Worm (Caenorhabditis elegans): ENCODE data around the gene ZK1055.7.
A peak's percentile ranks its signal among the peaks of the same experiment; 100 is the strongest.

ZK1055.7 gene

DNA sequence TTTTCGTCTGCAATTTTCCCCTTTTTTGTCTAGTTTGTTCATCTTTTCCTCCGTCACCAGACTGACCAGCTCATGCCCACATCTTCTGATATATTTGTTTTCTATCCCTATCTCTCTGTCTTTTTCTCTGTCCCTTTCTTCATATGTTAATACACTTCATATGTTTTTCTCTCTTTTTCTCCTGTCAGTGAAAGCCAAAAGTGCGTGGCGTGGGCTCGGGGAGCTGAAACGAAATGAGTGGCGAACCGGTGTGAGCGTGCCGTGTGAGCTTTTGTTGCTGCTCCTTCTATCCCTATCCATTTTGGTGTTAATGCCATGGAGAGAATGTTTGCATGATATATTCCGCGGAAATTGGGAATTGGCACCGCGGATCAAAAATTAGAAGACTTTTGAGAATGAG is 26.7 kb upstream of the ZK1055.7 start:
- TF ChIP-seq dve-1 (tag; optimal IDR thresholded peaks at IDR 0.05) (no peak), lim-6 (tag; optimal IDR thresholded peaks at IDR 0.05) (no peak)

- TF ChIP-seq ahr-1 (tag; optimal IDR thresholded peaks at IDR 0.05) (no peak), pha-4 (tag; optimal IDR thresholded peaks at IDR 0.05) (no peak)
These were observed 25.6 kb upstream of the ZK1055.7 start for ce11 chrV:6630769-6631168.

ce11 chrV:6626244-6626643 is 21.1 kb upstream of the ZK1055.7 start, which contains the start of gene ppt-1:
Gene ppt-1, minus strand, starts transcription at chrV:6626344.
- TF ChIP-seq elt-2 (tag; optimal IDR thresholded peaks at IDR 0.05) (peak; percentile 33), dve-1 (tag; optimal IDR thresholded peaks at IDR 0.05) (no peak), C38D4.7 (GFP tag; optimal IDR thresholded peaks at IDR 0.05) (no peak), ttx-3 (tag; optimal IDR thresholded peaks at IDR 0.05) (no peak), unc-86 (tag; optimal IDR thresholded peaks at IDR 0.05) (no peak)

ce11 chrV:6621894-6622293 is 16.7 kb upstream of the ZK1055.7 start, which contains the start of gene nhr-37:
Gene nhr-37, plus strand, starts transcription at chrV:6622194.
- TF ChIP-seq lin-11 (tag; optimal IDR thresholded peaks at IDR 0.05), result no peak
- TF ChIP-seq mec-3 (tag; optimal IDR thresholded peaks at IDR 0.05; ENCODE audit: borderline replicate concordance), result no peak
- no peak for TF ChIP-seq T23F11.4 (GFP tag; optimal IDR thresholded peaks at IDR 0.05)
- no peak for TF ChIP-seq F13H6.1 (tag; optimal IDR thresholded peaks at IDR 0.05)
- no peak for TF ChIP-seq pros-1 (tag; optimal IDR thresholded peaks at IDR 0.05)
- no peak for TF ChIP-seq ets-4 (tag; optimal IDR thresholded peaks at IDR 0.05)
- TF ChIP-seq sox-4 (tag; optimal IDR thresholded peaks at IDR 0.05), result no peak
- no peak for TF ChIP-seq C38D4.7 (GFP tag; optimal IDR thresholded peaks at IDR 0.05)
- no peak for TF ChIP-seq elt-4 (tag; optimal IDR thresholded peaks at IDR 0.05)
- TF ChIP-seq Y22D7AL.16 (tag; optimal IDR thresholded peaks at IDR 0.05), result no peak
- TF ChIP-seq lim-6 (tag; optimal IDR thresholded peaks at IDR 0.05), result no peak
- no peak for TF ChIP-seq odd-2 (tag; optimal IDR thresholded peaks at IDR 0.05)
- TF ChIP-seq gmeb-2 (tag; optimal IDR thresholded peaks at IDR 0.05), result no peak
- no peak for TF ChIP-seq ceh-6 (GFP tag; optimal IDR thresholded peaks at IDR 0.05)
- no peak for TF ChIP-seq ceh-18 (tag; optimal IDR thresholded peaks at IDR 0.05)
- TF ChIP-seq ceh-22 (tag; optimal IDR thresholded peaks at IDR 0.05), result no peak
- no peak for TF ChIP-seq npax-4 (tag; optimal IDR thresholded peaks at IDR 0.05)
- no peak for TF ChIP-seq dve-1 (tag; optimal IDR thresholded peaks at IDR 0.05)
- TF ChIP-seq hlh-15 (tag; optimal IDR thresholded peaks at IDR 0.05), result no peak
- no peak for TF ChIP-seq fkh-10 (GFP tag; optimal IDR thresholded peaks at IDR 0.05)

DNA sequence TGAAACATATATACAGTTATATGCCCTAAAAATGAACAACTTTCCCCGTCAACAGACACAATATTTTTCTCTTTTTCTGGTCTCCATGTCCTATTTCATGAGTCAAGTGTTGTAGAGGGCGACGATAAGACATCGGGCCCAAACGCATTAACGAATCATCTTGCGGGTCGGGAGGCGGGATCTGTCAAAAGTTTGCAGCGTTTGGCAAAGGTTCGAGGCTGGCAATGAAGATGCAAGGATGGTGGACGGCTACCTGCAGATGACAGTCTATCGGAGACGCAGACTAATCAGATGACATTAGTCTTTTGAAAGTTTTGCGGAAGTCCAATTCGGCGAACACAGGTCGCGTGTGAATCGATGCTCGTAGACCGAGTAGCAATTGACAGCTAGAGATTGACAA is 15.6 kb upstream of the ZK1055.7 start:
- TF ChIP-seq ceh-14 (tag; optimal IDR thresholded peaks at IDR 0.05), result no peak
- no peak for TF ChIP-seq eyg-1 (tag; optimal IDR thresholded peaks at IDR 0.05)
- no peak for TF ChIP-seq tbx-2 (tag; optimal IDR thresholded peaks at IDR 0.05)
- TF ChIP-seq ref-2 (tag; optimal IDR thresholded peaks at IDR 0.05), result no peak
- no peak for TF ChIP-seq ceh-48 (tag; optimal IDR thresholded peaks at IDR 0.05)
- no peak for TF ChIP-seq ttx-3 (tag; optimal IDR thresholded peaks at IDR 0.05)
- TF ChIP-seq elt-4 (tag; optimal IDR thresholded peaks at IDR 0.05), result no peak
- TF ChIP-seq syd-9 (tag; optimal IDR thresholded peaks at IDR 0.05), result no peak
- TF ChIP-seq ceh-31 (tag; optimal IDR thresholded peaks at IDR 0.05), result no peak
- TF ChIP-seq mec-3 (tag; optimal IDR thresholded peaks at IDR 0.05; ENCODE audit: borderline replicate concordance), result no peak
- TF ChIP-seq ceh-22 (tag; optimal IDR thresholded peaks at IDR 0.05), result no peak
- no peak for TF ChIP-seq hlh-15 (tag; optimal IDR thresholded peaks at IDR 0.05)
- no peak for TF ChIP-seq ceh-18 (tag; optimal IDR thresholded peaks at IDR 0.05)
- no peak for TF ChIP-seq odd-2 (tag; optimal IDR thresholded peaks at IDR 0.05)
- TF ChIP-seq pha-4 (tag; optimal IDR thresholded peaks at IDR 0.05), result no peak
- no peak for TF ChIP-seq Y22D7AL.16 (tag; optimal IDR thresholded peaks at IDR 0.05)
- TF ChIP-seq npax-4 (tag; optimal IDR thresholded peaks at IDR 0.05), result no peak
- no peak for TF ChIP-seq sdc-2 (tag; optimal IDR thresholded peaks at IDR 0.05)

- no peak for TF ChIP-seq hlh-30 (tag; optimal IDR thresholded peaks at IDR 0.05; ENCODE audit: insufficient read depth)
- TF ChIP-seq unc-55 (GFP tag; optimal IDR thresholded peaks at IDR 0.05), result no peak
- TF ChIP-seq F13H6.1 (tag; optimal IDR thresholded peaks at IDR 0.05), result no peak
- TF ChIP-seq pros-1 (tag; optimal IDR thresholded peaks at IDR 0.05), result no peak
These were observed 11.1 kb upstream of the ZK1055.7 start for ce11 chrV:6616294-6616693.
